Fruit fly (Drosophila melanogaster) whole organism, embryonic: Measurements from ENCODE around the gene Lnk.
A peak's percentile ranks its signal among the peaks of the same experiment; 100 is the strongest.

Source experiments
- Bdp1 ChIP-seq: fragments of 200-800 bp; sonication (Bioruptor generic); optimal IDR thresholded peaks from 3 replicates; lab custom pipeline; 2016; ENCODE audit warnings: missing biosample characterization, missing genetic modification characterization
- C15 ChIP-seq: fragments of 200-800 bp; sonication (Bioruptor generic); IDR thresholded peaks from 3 replicates; pipeline ENCODE4 v1.3.6; 2022; ENCODE audit warnings: missing biosample characterization, missing genetic modification characterization
- CG10209 ChIP-seq: fragments of 200-800 bp; sonication (Bioruptor generic); optimal IDR thresholded peaks from 3 replicates; lab custom pipeline; 2017; ENCODE audit warnings: missing biosample characterization, mild to moderate bottlenecking, missing genetic modification characterization, missing genetic modification reagents
- CG10959 ChIP-seq: fragments of 200-800 bp; sonication (Bioruptor generic); IDR thresholded peaks from 2 replicates; pipeline ENCODE4 v1.3.6; 2022; ENCODE audit warnings: missing biosample characterization, missing genetic modification characterization
- CG11456 ChIP-seq: fragments of 200-800 bp; sonication (Bioruptor generic); IDR thresholded peaks from 3 replicates; pipeline ENCODE4 v1.3.6; 2022; ENCODE audit warnings: missing biosample characterization, missing genetic modification characterization
- CG11560 ChIP-seq: fragments of 200-800 bp; sonication (Bioruptor generic); IDR thresholded peaks from 3 replicates; pipeline ENCODE4 v1.3.6; 2022; ENCODE audit warnings: missing biosample characterization, missing genetic modification characterization
- CG12155 ChIP-seq: fragments of 200-800 bp; sonication (Bioruptor generic); optimal IDR thresholded peaks from 3 replicates; lab custom pipeline; 2016; ENCODE audit warnings: missing biosample characterization, missing genetic modification characterization
- CG12299 ChIP-seq: fragments of 200-800 bp; sonication (Bioruptor generic); optimal IDR thresholded peaks from 2 replicates; lab custom pipeline; 2018; ENCODE audit warnings: missing biosample characterization, mild to moderate bottlenecking, missing genetic modification characterization
- CG13775 ChIP-seq: fragments of 200-800 bp; sonication (Bioruptor generic); optimal IDR thresholded peaks from 3 replicates; lab custom pipeline; 2017; ENCODE audit warnings: missing biosample characterization, mild to moderate bottlenecking, missing genetic modification characterization
- CG13894 ChIP-seq: fragments of 200-800 bp; sonication (Bioruptor generic); optimal IDR thresholded peaks from 3 replicates; lab custom pipeline; 2018; ENCODE audit warnings: missing biosample characterization, mild to moderate bottlenecking, missing genetic modification characterization, moderate library complexity
- CG14710 ChIP-seq: fragments of 200-800 bp; sonication (Bioruptor generic); optimal IDR thresholded peaks from 3 replicates; lab custom pipeline; 2019; ENCODE audit warnings: missing biosample characterization, mild to moderate bottlenecking, missing genetic modification characterization, moderate library complexity
- CG2129 ChIP-seq: fragments of 200-800 bp; sonication (Bioruptor generic); IDR thresholded peaks from 2 replicates; pipeline ENCODE4 v1.3.6; 2022; ENCODE audit warnings: missing biosample characterization, missing genetic modification characterization; ENCODE audit not compliant: partially characterized antibody
- CG2199 ChIP-seq: fragments of 200-800 bp; sonication (Bioruptor generic); IDR thresholded peaks from 3 replicates; pipeline ENCODE4 v1.3.6; 2022; ENCODE audit warnings: missing biosample characterization, missing genetic modification characterization
- CG30020 ChIP-seq: fragments of 200-800 bp; optimal IDR thresholded peaks from 2 replicates; lab custom pipeline; 2019; ENCODE audit warnings: missing biosample characterization, mild to moderate bottlenecking, missing genetic modification characterization, moderate library complexity
- CG3163 ChIP-seq: fragments of 200-800 bp; sonication (Bioruptor generic); optimal IDR thresholded peaks from 3 replicates; lab custom pipeline; 2016; ENCODE audit warnings: missing biosample characterization, missing genetic modification characterization
- CG33213 ChIP-seq: fragments of 200-800 bp; sonication (Bioruptor generic); optimal IDR thresholded peaks from 3 replicates; lab custom pipeline; 2016; ENCODE audit warnings: missing biosample characterization, missing genetic modification characterization
- CG3847 ChIP-seq: fragments of 200-800 bp; sonication (Bioruptor generic); IDR thresholded peaks from 2 replicates; pipeline ENCODE4 v1.3.6; 2022; ENCODE audit warnings: missing biosample characterization, missing genetic modification characterization
- CG8478 ChIP-seq: fragments of >200 bp; optimal IDR thresholded peaks from 2 replicates; lab custom pipeline; 2018
- CG9215 ChIP-seq: fragments of 200-800 bp; sonication (Bioruptor generic); IDR thresholded peaks from 2 replicates; pipeline ENCODE4 v1.3.6; 2022; ENCODE audit warnings: missing biosample characterization, missing genetic modification characterization
- CG9876 ChIP-seq: fragments of 200-800 bp; sonication (Bioruptor generic); optimal IDR thresholded peaks from 2 replicates; lab custom pipeline; 2016; ENCODE audit warnings: missing biosample characterization, missing genetic modification characterization
- CHES-1-like ChIP-seq: fragments of 200-800 bp; sonication (Bioruptor generic); optimal IDR thresholded peaks from 2 replicates; lab custom pipeline; 2016; ENCODE audit warnings: missing biosample characterization, missing genetic modification characterization
- Chrac-16 ChIP-seq: fragments of 200-800 bp; sonication (Bioruptor generic); optimal IDR thresholded peaks from 3 replicates; lab custom pipeline; 2016; ENCODE audit warnings: missing biosample characterization, missing genetic modification characterization
- D19B ChIP-seq: fragments of 200-800 bp; sonication (Bioruptor generic); optimal IDR thresholded peaks from 2 replicates; lab custom pipeline; 2017; ENCODE audit warnings: missing biosample characterization, mild to moderate bottlenecking, missing genetic modification characterization
- Dip2 ChIP-seq: fragments of 200-800 bp; sonication (Bioruptor generic); IDR thresholded peaks from 2 replicates; pipeline ENCODE4 v1.3.6; 2022; ENCODE audit warnings: missing biosample characterization, missing genetic modification characterization
- Ets97D ChIP-seq: fragments of 200-800 bp; sonication (Bioruptor generic); optimal IDR thresholded peaks from 3 replicates; lab custom pipeline; 2016; ENCODE audit warnings: missing biosample characterization, missing genetic modification characterization
- Fer1 ChIP-seq: fragments of 200-800 bp; sonication (Bioruptor generic); optimal IDR thresholded peaks from 2 replicates; lab custom pipeline; 2017; ENCODE audit warnings: missing biosample characterization, mild to moderate bottlenecking, missing genetic modification characterization
- GATAe ChIP-seq: fragments of 200-800 bp; sonication (Bioruptor generic); conservative IDR thresholded peaks from 2 replicates; pipeline ENCODE4 v1.3.6; 2022; ENCODE audit warnings: missing biosample characterization, missing genetic modification characterization
- HHEX ChIP-seq: fragments of 200-800 bp; sonication (Bioruptor generic); optimal IDR thresholded peaks from 3 replicates; lab custom pipeline; 2017; ENCODE audit warnings: missing biosample characterization, mild to moderate bottlenecking, missing genetic modification characterization, missing genetic modification reagents
- Mrtf ChIP-seq: fragments of 200-800 bp; sonication (Bioruptor generic); IDR thresholded peaks from 3 replicates; pipeline ENCODE4 v1.3.6; 2022; ENCODE audit warnings: missing biosample characterization, missing genetic modification characterization
- Nf-YC ChIP-seq: fragments of 200-800 bp; optimal IDR thresholded peaks from 3 replicates; lab custom pipeline; 2019; ENCODE audit warnings: missing biosample characterization, mild to moderate bottlenecking, missing genetic modification characterization, moderate library complexity
- Ptx1 ChIP-seq: fragments of 200-800 bp; sonication (Bioruptor generic); IDR thresholded peaks from 2 replicates; pipeline ENCODE4 v1.3.6; 2022; ENCODE audit warnings: missing biosample characterization, missing genetic modification characterization
- Six4 ChIP-seq: fragments of 200-800 bp; sonication (Bioruptor generic); optimal IDR thresholded peaks from 2 replicates; lab custom pipeline; 2016; ENCODE audit warnings: missing biosample characterization, missing genetic modification characterization
- Sox100B ChIP-seq: fragments of 200-800 bp; sonication (Bioruptor generic); optimal IDR thresholded peaks from 3 replicates; lab custom pipeline; 2018; ENCODE audit warnings: missing biosample characterization, mild to moderate bottlenecking, missing genetic modification characterization
- ato ChIP-seq: fragments of 200-800 bp; sonication (Bioruptor generic); IDR thresholded peaks from 2 replicates; pipeline ENCODE4 v1.3.6; 2022; ENCODE audit warnings: missing biosample characterization, missing genetic modification characterization; ENCODE audit not compliant: partially characterized antibody
- bigmax ChIP-seq: fragments of 200-800 bp; sonication (Bioruptor generic); optimal IDR thresholded peaks from 2 replicates; lab custom pipeline; 2018; ENCODE audit warnings: missing biosample characterization, mild to moderate bottlenecking, missing genetic modification characterization
- cas ChIP-seq: fragments of 200-800 bp; sonication (Bioruptor generic); IDR thresholded peaks from 2 replicates; pipeline ENCODE4 v1.3.6; 2022; ENCODE audit warnings: missing biosample characterization, missing genetic modification characterization
- ci ChIP-seq: fragments of 200-800 bp; sonication (Bioruptor generic); IDR thresholded peaks from 3 replicates; pipeline ENCODE4 v1.3.6; 2022; ENCODE audit warnings: missing biosample characterization, missing genetic modification characterization
- danr ChIP-seq: fragments of 200-800 bp; sonication (Bioruptor generic); IDR thresholded peaks from 2 replicates; pipeline ENCODE4 v1.3.6; 2022; ENCODE audit warnings: missing biosample characterization, missing genetic modification characterization
- fd64A ChIP-seq: fragments of 200-800 bp; sonication (Bioruptor generic); optimal IDR thresholded peaks from 3 replicates; lab custom pipeline; 2018; ENCODE audit warnings: missing biosample characterization, mild to moderate bottlenecking, missing genetic modification characterization
- hbn ChIP-seq: fragments of 200-800 bp; sonication (Bioruptor generic); IDR thresholded peaks from 2 replicates; pipeline ENCODE4 v1.3.6; 2022; ENCODE audit warnings: missing biosample characterization, missing genetic modification characterization; ENCODE audit not compliant: partially characterized antibody
- her ChIP-seq: fragments of 200-800 bp; sonication (Bioruptor generic); optimal IDR thresholded peaks from 2 replicates; lab custom pipeline; 2016; ENCODE audit warnings: missing biosample characterization, missing genetic modification characterization
- ind ChIP-seq: fragments of 200-800 bp; sonication (Bioruptor generic); optimal IDR thresholded peaks from 3 replicates; lab custom pipeline; 2016; ENCODE audit warnings: missing biosample characterization, missing genetic modification characterization
- ken ChIP-seq: fragments of 200-800 bp; sonication (Bioruptor generic); IDR thresholded peaks from 3 replicates; pipeline ENCODE4 v1.3.6; 2022; ENCODE audit warnings: missing biosample characterization, missing genetic modification characterization
- mam ChIP-seq: fragments of 200-800 bp; sonication (Bioruptor generic); optimal IDR thresholded peaks from 3 replicates; lab custom pipeline; 2016; ENCODE audit warnings: missing biosample characterization, missing genetic modification characterization
- nmo ChIP-seq: fragments of 200-800 bp; sonication (Bioruptor generic); optimal IDR thresholded peaks from 2 replicates; lab custom pipeline; 2018; ENCODE audit warnings: missing biosample characterization, mild to moderate bottlenecking, missing genetic modification characterization, moderate library complexity
- pho ChIP-seq: fragments of 200-800 bp; sonication (Bioruptor generic); optimal IDR thresholded peaks from 2 replicates; lab custom pipeline; 2016; ENCODE audit warnings: missing biosample characterization, missing genetic modification characterization
- pita ChIP-seq: fragments of 200-800 bp; sonication (Bioruptor generic); optimal IDR thresholded peaks from 2 replicates; lab custom pipeline; 2017; ENCODE audit warnings: missing biosample characterization, mild to moderate bottlenecking, missing genetic modification characterization
- rib ChIP-seq: fragments of 200-800 bp; sonication (Bioruptor generic); IDR thresholded peaks from 2 replicates; pipeline ENCODE4 v1.3.6; 2022; ENCODE audit warnings: missing biosample characterization, missing genetic modification characterization
- schlank ChIP-seq: fragments of 200-800 bp; sonication (Bioruptor generic); optimal IDR thresholded peaks from 2 replicates; lab custom pipeline; 2018; ENCODE audit warnings: missing biosample characterization, mild to moderate bottlenecking, missing genetic modification characterization
- slp2 ChIP-seq: fragments of 200-800 bp; sonication (Bioruptor generic); optimal IDR thresholded peaks from 2 replicates; lab custom pipeline; 2016; ENCODE audit warnings: missing biosample characterization, missing genetic modification characterization
- unpg ChIP-seq: fragments of 200-800 bp; sonication (Bioruptor generic); optimal IDR thresholded peaks from 3 replicates; lab custom pipeline; 2018; ENCODE audit warnings: missing biosample characterization, mild to moderate bottlenecking, missing genetic modification characterization, moderate library complexity

The Lnk gene

dm6 chr3R:25880198-25880970 is 8.0 kb upstream of the Lnk start (continued):
- no peak for TF ChIP-seq pita (GFP tag; lab: Kevin White, UChicago)
- TF ChIP-seq ci (GFP tag; lab: Robert Waterston, UW): peak; percentile 68
- TF ChIP-seq CG12155 (GFP tag; lab: Kevin White, UChicago): peak; percentile 11
- TF ChIP-seq Ets97D (GFP tag; lab: Kevin White, UChicago): no peak
- peak; percentile 12; the same call in 1 of the 3 replicates for TF ChIP-seq CG2199
- TF ChIP-seq D19B (GFP tag; lab: Kevin White, UChicago): no peak
- no peak for TF ChIP-seq Six4 (GFP tag; lab: Kevin White, UChicago)
- TF ChIP-seq Dip2 (GFP tag; lab: Robert Waterston, UW): no peak
- no peak for TF ChIP-seq Chrac-16 (GFP tag; lab: Kevin White, UChicago)
- TF ChIP-seq unpg (GFP tag; lab: Kevin White, UChicago): peak; percentile 55
- no peak for TF ChIP-seq CG33213 (GFP tag; lab: Kevin White, UChicago)
- no peak for TF ChIP-seq Mrtf
- peak; percentile 21 for TF ChIP-seq HHEX (GFP tag; lab: Kevin White, UChicago)
- TF ChIP-seq Fer1 (GFP tag; lab: Kevin White, UChicago): peak; percentile 49
- TF ChIP-seq Nf-YC (tag; lab: Kevin White, UChicago): peak; percentile 1
- TF ChIP-seq cas (GFP tag; lab: Robert Waterston, UW): no peak
- TF ChIP-seq CHES-1-like (GFP tag; lab: Kevin White, UChicago): no peak
- no peak for TF ChIP-seq Bdp1 (GFP tag; lab: Kevin White, UChicago)
- TF ChIP-seq ind (GFP tag; lab: Kevin White, UChicago): peak; percentile 52
- peak; percentile 63 for TF ChIP-seq nmo (GFP tag; lab: Kevin White, UChicago)
- no peak for TF ChIP-seq fd64A (GFP tag; lab: Kevin White, UChicago)
- peak; percentile 64 for TF ChIP-seq CG14710 (tag; lab: Kevin White, UChicago)
- TF ChIP-seq C15: no peak
- TF ChIP-seq schlank (tag; lab: Kevin White, UChicago): peak; percentile 14
- TF ChIP-seq danr (GFP tag; lab: Robert Waterston, UW): no peak
- no peak for TF ChIP-seq CG2129
- no peak for TF ChIP-seq CG3847 (GFP tag; lab: Robert Waterston, UW)
- TF ChIP-seq mam: no peak
- no peak for TF ChIP-seq CG30020
- no peak for TF ChIP-seq slp2 (GFP tag; lab: Kevin White, UChicago)
- no peak for TF ChIP-seq pho (GFP tag; lab: Kevin White, UChicago)
- TF ChIP-seq CG10209: peak; percentile 42
- TF ChIP-seq CG13894 (tag; lab: Kevin White, UChicago): peak; percentile 27
- peak; percentile 51; the same call in 1 of the 2 replicates for TF ChIP-seq rib
- no peak for TF ChIP-seq CG9876 (GFP tag; lab: Kevin White, UChicago)
- peak; percentile 50 for TF ChIP-seq Sox100B (GFP tag; lab: Kevin White, UChicago)
- TF ChIP-seq ato (GFP tag; lab: Robert Waterston, UW): no peak
- 0 out of 2 replicates have a peak, but pooled peaks have one; percentile 29 for TF ChIP-seq Ptx1 (GFP tag; lab: Robert Waterston, UW)
- peak; percentile 9; the same call in 1 of the 3 replicates for TF ChIP-seq ken (GFP tag; lab: Robert Waterston, UW)
- TF ChIP-seq CG13775 (GFP tag; lab: Kevin White, UChicago): peak; percentile 39
- TF ChIP-seq her: no peak
- TF ChIP-seq GATAe (GFP tag; lab: Robert Waterston, UW): no peak
- TF ChIP-seq CG12299 (tag; lab: Kevin White, UChicago): no peak
- TF ChIP-seq CG11560 (tag; lab: Robert Waterston, UW): no peak
- TF ChIP-seq bigmax (GFP tag; lab: Kevin White, UChicago): no peak
- TF ChIP-seq hbn (GFP tag; lab: Robert Waterston, UW): no peak
- TF ChIP-seq CG10959: no peak
- TF ChIP-seq CG3163 (GFP tag; lab: Kevin White, UChicago): no peak
- TF ChIP-seq CG11456: no peak
- TF ChIP-seq CG8478 (lab: Kevin White, UChicago): no peak
- TF ChIP-seq CG9215 (GFP tag; lab: Robert Waterston, UW): no peak
